Worm (Caenorhabditis elegans) whole organism, late embryonic: Measurements from ENCODE around the gene gei-15.

Experiments
- C38D4.7 ChIP-seq: fragments of 200-800 bp; sonication (Bioruptor generic); optimal IDR thresholded peaks from 2 replicates; lab custom pipeline; 2018; ENCODE audit warnings: mild to moderate bottlenecking, missing genetic modification characterization, moderate library complexity, missing compliant biosample characterization
- F13H6.1 ChIP-seq: sonication (generic microtip); optimal IDR thresholded peaks from 2 replicates; lab custom pipeline; 2016; ENCODE audit warnings: missing genetic modification characterization, missing compliant biosample characterization
- ama-1 ChIP-seq: fragments of 150-350 bp; optimal IDR thresholded peaks from 2 replicates; lab custom pipeline; 2014
- ceh-24 ChIP-seq: sonication (generic microtip); optimal IDR thresholded peaks from 2 replicates; lab custom pipeline; 2016; ENCODE audit warnings: mild to moderate bottlenecking, missing genetic modification characterization, missing compliant biosample characterization
- ceh-34 ChIP-seq: sonication (generic microtip); optimal IDR thresholded peaks from 2 replicates; lab custom pipeline; 2016; ENCODE audit warnings: mild to moderate bottlenecking, missing genetic modification characterization, missing compliant biosample characterization
- ceh-48 ChIP-seq: sonication (generic microtip); optimal IDR thresholded peaks from 2 replicates; lab custom pipeline; 2016; ENCODE audit warnings: missing genetic modification characterization, inconsistent platforms, missing compliant biosample characterization
- fkh-10 ChIP-seq: fragments of 150-350 bp; optimal IDR thresholded peaks from 2 replicates; lab custom pipeline; 2014; ENCODE audit warnings: missing biosample characterization, missing genetic modification reagents, missing genetic modification characterization
- nfya-1 ChIP-seq: sonication (generic microtip); optimal IDR thresholded peaks from 2 replicates; lab custom pipeline; 2017; ENCODE audit warnings: missing genetic modification characterization, mild to moderate bottlenecking, missing compliant biosample characterization, antibody characterized with exemption, moderate library complexity
- pag-3 ChIP-seq: sonication (generic microtip); optimal IDR thresholded peaks from 2 replicates; lab custom pipeline; 2016; ENCODE audit warnings: missing compliant biosample characterization, missing genetic modification characterization, borderline replicate concordance
- pat-9 ChIP-seq: fragments of 200-800 bp; sonication (Bioruptor generic); optimal IDR thresholded peaks from 2 replicates; lab custom pipeline; 2018; ENCODE audit warnings: mild to moderate bottlenecking, missing genetic modification characterization, moderate library complexity, missing compliant biosample characterization
- sdc-2 ChIP-seq: sonication (generic microtip); optimal IDR thresholded peaks from 2 replicates; lab custom pipeline; 2016; ENCODE audit warnings: missing genotype, missing genetic modification characterization, missing compliant biosample characterization
- tbx-2 ChIP-seq: sonication (generic microtip); optimal IDR thresholded peaks from 2 replicates; lab custom pipeline; 2016; ENCODE audit warnings: missing genetic modification characterization, missing compliant biosample characterization
- unc-55 ChIP-seq: sonication (generic microtip); optimal IDR thresholded peaks from 2 replicates; lab custom pipeline; 2017; ENCODE audit warnings: missing biosample characterization, missing genetic modification reagents, missing genetic modification characterization

DNA sequence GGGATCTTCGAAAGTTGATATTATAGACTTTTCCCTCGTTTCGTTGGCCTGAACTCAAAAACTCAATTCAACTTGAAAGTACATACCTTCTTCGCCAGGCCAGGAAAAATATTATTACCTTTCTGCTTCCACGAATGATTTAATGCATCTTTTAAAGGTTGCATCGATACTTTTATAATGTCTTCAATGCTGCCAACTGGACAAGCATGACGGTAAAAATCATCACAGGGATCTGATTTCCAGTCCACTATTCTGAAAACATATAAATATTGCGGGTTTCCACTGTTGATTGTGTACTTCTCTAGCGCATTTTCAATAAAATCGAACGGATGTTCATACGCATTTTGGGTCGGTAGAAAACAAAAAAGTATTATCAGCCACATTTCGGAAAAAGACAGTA, 40.0 kb upstream of the gei-15 start, which contains the start of gene nep-4:
- no peak for TF ChIP-seq ceh-34 (tag; lab: Kevin White, UChicago)
- no peak for TF ChIP-seq ceh-48 (tag; lab: Kevin White, UChicago)
- TF ChIP-seq F13H6.1 (tag; lab: Kevin White, UChicago): no peak
- no peak for TF ChIP-seq tbx-2 (tag; lab: Kevin White, UChicago)
- TF ChIP-seq ama-1: no peak
- TF ChIP-seq ceh-24 (tag; lab: Kevin White, UChicago): no peak
- no peak for TF ChIP-seq pag-3
- TF ChIP-seq nfya-1 (tag; lab: Kevin White, UChicago): no peak
- TF ChIP-seq fkh-10 (GFP tag; lab: Kevin White, UChicago): no peak
- TF ChIP-seq C38D4.7 (GFP tag; lab: Kevin White, UChicago): no peak
- no peak for TF ChIP-seq sdc-2
- TF ChIP-seq unc-55 (GFP tag; lab: Kevin White, UChicago): no peak
- no peak for TF ChIP-seq pat-9 (tag; lab: Kevin White, UChicago)
